Fruit fly (Drosophila melanogaster) whole organism: Measurements from ENCODE around the gene Shc.

Experiments
- CG8478 ChIP-seq: fragments of >200 bp; optimal IDR thresholded peaks from 2 replicates; lab custom pipeline; 2018; ENCODE audit warnings: inconsistent platforms
- usp ChIP-seq: fragments of >200 bp; optimal IDR thresholded peaks from 2 replicates; lab custom pipeline; 2017; ENCODE audit warnings: missing biosample characterization, missing genetic modification characterization, mixed read lengths

- TF ChIP-seq usp (GFP tag; lab: Kevin White, UChicago) (no peak), CG8478 (lab: Kevin White, UChicago) (no peak)
These were observed 40.5 kb downstream of the Shc start for dm6 chr3L:9467267-9467666.
